In genomic region chrIV:12012439-12013003, ce11 we compare ENCODE assay signal across 4 worm cellular contexts.
TF ChIP-seq lines count a peak whose summit lies in the region.

No protein-coding gene starts in this region.

TF ChIP-seq in whole organism, L1 larva, 84 proteins besides CTCF, POLR2A, EP300 and RAD21 (continued from another document and continues in another):
- TF ChIP-seq efl-1 (optimal IDR thresholded peaks at IDR 0.05; lab: Kevin White, UChicago) (peak in 1 of 2 experiments; percentile 3), efl-1 (GFP tag; optimal IDR thresholded peaks at IDR 0.05 in 1 of 2; lab: Kevin White, UChicago) (peak in 1 of 2 experiments; percentile 73), fkh-8 (tag; optimal IDR thresholded peaks at IDR 0.05; lab: Kevin White, UChicago) (no peak), nhr-28 (tag; optimal IDR thresholded peaks at IDR 0.05; lab: Kevin White, UChicago) (no peak), hpl-2 (GFP tag; optimal IDR thresholded peaks at IDR 0.05; lab: Kevin White, UChicago) (no peak), nhr-11 (tag; optimal IDR thresholded peaks at IDR 0.05; lab: Kevin White, UChicago) (no peak), nhr-77 (tag; optimal IDR thresholded peaks at IDR 0.05; lab: Kevin White, UChicago) (no peak), unc-98 (GFP tag; IDR thresholded peaks at IDR 0.05; lab: Robert Waterston, UW) (no peak), ztf-11 (tag; optimal IDR thresholded peaks at IDR 0.05; lab: Kevin White, UChicago) (no peak), pag-3 (tag; optimal IDR thresholded peaks at IDR 0.05; lab: Kevin White, UChicago; ENCODE audit: borderline replicate concordance, insufficient read depth) (peak; percentile 90), ama-1 (optimal IDR thresholded peaks at IDR 0.05; lab: Kevin White, UChicago) (no peak), snu-23 (GFP tag; optimal IDR thresholded peaks at IDR 0.05; lab: Kevin White, UChicago) (peak; percentile 43), egl-27 (tag; optimal IDR thresholded peaks at IDR 0.05; lab: Kevin White, UChicago) (no peak), tlp-1 (tag; optimal IDR thresholded peaks at IDR 0.05; lab: Kevin White, UChicago) (no peak), F16B12.6 (tag; optimal IDR thresholded peaks at IDR 0.05; lab: Kevin White, UChicago) (no peak), C16A3.4 (tag; optimal IDR thresholded peaks at IDR 0.05; lab: Kevin White, UChicago) (no peak), elt-3 (tag; optimal IDR thresholded peaks at IDR 0.05; lab: Kevin White, UChicago) (no peak), nhr-85 (tag; lab: Kevin White, UChicago) (no peak), grh-1 (GFP tag; IDR thresholded peaks at IDR 0.05; lab: Robert Waterston, UW) (no peak), ceh-88 (GFP tag; IDR thresholded peaks at IDR 0.05; lab: Robert Waterston, UW) (no peak), lin-39 (tag; optimal IDR thresholded peaks at IDR 0.05; lab: Kevin White, UChicago) (peak; percentile 42), lin-14 (GFP tag; optimal IDR thresholded peaks at IDR 0.05; lab: Kevin White, UChicago) (peak; percentile 96), mab-9 (GFP tag; IDR thresholded peaks at IDR 0.05; lab: Robert Waterston, UW) (no peak), swsn-7 (tag; optimal IDR thresholded peaks at IDR 0.05; lab: Kevin White, UChicago) (peak; percentile 27), jun-1 (tag; optimal IDR thresholded peaks at IDR 0.05; lab: Kevin White, UChicago) (no peak), fkh-4 (tag; optimal IDR thresholded peaks at IDR 0.05; lab: Kevin White, UChicago; ENCODE audit: borderline replicate concordance) (no peak), snpc-4 (tag; optimal IDR thresholded peaks at IDR 0.05; lab: Kevin White, UChicago) (no peak), ztf-4 (tag; optimal IDR thresholded peaks at IDR 0.05; lab: Kevin White, UChicago) (no peak), nhr-20 (tag; optimal IDR thresholded peaks at IDR 0.05; lab: Kevin White, UChicago) (peak; percentile 32), nhr-237 (tag; optimal IDR thresholded peaks at IDR 0.05; lab: Kevin White, UChicago) (no peak), nhr-19 (GFP tag; conservative IDR thresholded peaks at IDR 0.05; lab: Robert Waterston, UW) (peak; percentile 44), lin-15B (tag; optimal IDR thresholded peaks at IDR 0.05; lab: Kevin White, UChicago) (no peak), nhr-47 (tag; optimal IDR thresholded peaks at IDR 0.05; lab: Kevin White, UChicago) (no peak), lin-13 (GFP tag; optimal IDR thresholded peaks at IDR 0.05; lab: Kevin White, UChicago) (no peak)

TF ChIP-seq in whole organism, L2 larva, 48 proteins besides CTCF, POLR2A, EP300 and RAD21 (continued from another document):
- TF ChIP-seq ztf-4 (tag; optimal IDR thresholded peaks at IDR 0.05; lab: Kevin White, UChicago) (no peak), elt-1 (tag; optimal IDR thresholded peaks at IDR 0.05; lab: Kevin White, UChicago) (no peak), lsy-2 (tag; optimal IDR thresholded peaks at IDR 0.05; lab: Kevin White, UChicago) (peak in 1 of 2 experiments; percentile 6), nhr-11 (tag; optimal IDR thresholded peaks at IDR 0.05; lab: Kevin White, UChicago) (no peak), fos-1 (tag; optimal IDR thresholded peaks at IDR 0.05; lab: Kevin White, UChicago) (no peak), skn-1 (tag; optimal IDR thresholded peaks at IDR 0.05; lab: Kevin White, UChicago) (no peak), ztf-1 (GFP tag; conservative IDR thresholded peaks at IDR 0.05; lab: Robert Waterston, UW) (no peak), ZK546.5 (tag; optimal IDR thresholded peaks at IDR 0.05; lab: Kevin White, UChicago) (no peak), mab-5 (tag; optimal IDR thresholded peaks at IDR 0.05; lab: Kevin White, UChicago) (peak; percentile 18), ztf-11 (tag; optimal IDR thresholded peaks at IDR 0.05; lab: Kevin White, UChicago) (no peak), zag-1 (tag; optimal IDR thresholded peaks at IDR 0.05; lab: Kevin White, UChicago) (no peak)

TF ChIP-seq in whole organism, L4 larva, 104 proteins besides CTCF, POLR2A, EP300 and RAD21 (continued from another document):
- TF ChIP-seq F37D6.2 (tag; optimal IDR thresholded peaks at IDR 0.05; lab: Kevin White, UChicago) (no peak), nhr-25 (tag; optimal IDR thresholded peaks at IDR 0.05; lab: Kevin White, UChicago; ENCODE audit: borderline replicate concordance, insufficient read depth) (no peak), spr-1 (tag; optimal IDR thresholded peaks at IDR 0.05; lab: Kevin White, UChicago) (no peak), set-16 (GFP tag; IDR thresholded peaks at IDR 0.05; lab: Robert Waterston, UW) (peak; percentile 70), aha-1 (tag; lab: Kevin White, UChicago) (peak; percentile 50)

TF ChIP-seq in whole organism, late embryonic, 69 proteins besides CTCF, POLR2A, EP300 and RAD21 (continued from another document):
- TF ChIP-seq dmd-4 (tag; optimal IDR thresholded peaks at IDR 0.05; lab: Kevin White, UChicago; ENCODE audit: borderline replicate concordance) = no peak
